Worm (Caenorhabditis elegans) whole organism, L3 larva: ENCODE data around the gene Y43F8C.6.

ENCODE experiments used
- ZK546.5 ChIP-seq: sonication (generic microtip); optimal IDR thresholded peaks from 2 replicates; lab custom pipeline; 2017; ENCODE audit warnings: missing biosample characterization, missing genetic modification characterization
- ama-1 ChIP-seq: fragments of 150-350 bp; optimal IDR thresholded peaks from 2 replicates; lab custom pipeline; 2018
- elt-2 ChIP-seq: sonication (generic microtip); optimal IDR thresholded peaks from 2 replicates; lab custom pipeline; 2016; ENCODE audit warnings: missing genetic modification reagents, mild to moderate bottlenecking, missing genetic modification characterization, missing compliant biosample characterization
- elt-3 ChIP-seq, 3 experiments: fragments of 150-350 bp in 1 of 3; sonication (generic microtip) in 2 of 3; optimal IDR thresholded peaks; 2 replicates in 2 of 3; 4 replicates in 1 of 3; lab custom pipeline; 2014 to 2017; ENCODE audit warnings: missing biosample characterization in 3 of 3, missing genetic modification characterization in 3 of 3
- lin-15B ChIP-seq: fragments of 150-350 bp; optimal IDR thresholded peaks from 2 replicates; lab custom pipeline; 2014; ENCODE audit warnings: missing biosample characterization, missing genetic modification characterization
- mml-1 ChIP-seq: fragments of 150-350 bp; sonication (generic microtip); optimal IDR thresholded peaks from 3 replicates; lab custom pipeline; 2014; ENCODE audit warnings: missing biosample characterization, missing genetic modification characterization
- nhr-237 ChIP-seq: fragments of 150-350 bp; optimal IDR thresholded peaks from 2 replicates; lab custom pipeline; 2014; ENCODE audit warnings: missing biosample characterization, missing genetic modification characterization
- nhr-28 ChIP-seq: fragments of 150-350 bp; optimal IDR thresholded peaks from 2 replicates; lab custom pipeline; 2014; ENCODE audit warnings: missing biosample characterization, missing genetic modification characterization
- nhr-76 ChIP-seq: fragments of 150-350 bp; sonication (generic microtip); optimal IDR thresholded peaks from 5 replicates; lab custom pipeline; 2014; ENCODE audit warnings: missing biosample characterization, missing genetic modification characterization
- nhr-77 ChIP-seq: fragments of 150-350 bp; optimal IDR thresholded peaks from 2 replicates; lab custom pipeline; 2014; ENCODE audit warnings: missing biosample characterization, missing genetic modification characterization
- skn-1 ChIP-seq: fragments of 150-350 bp; optimal IDR thresholded peaks from 2 replicates; lab custom pipeline; 2014; ENCODE audit warnings: missing biosample characterization, missing genetic modification characterization
- unc-62 ChIP-seq: fragments of 150-350 bp; sonication (generic microtip); optimal IDR thresholded peaks from 4 replicates; lab custom pipeline; 2014; ENCODE audit warnings: missing biosample characterization, missing genetic modification reagents, missing genetic modification characterization

ce11 chrV:19667716-19668115 lies 27.0 kb upstream of the Y43F8C.6 start:
- no peak for TF ChIP-seq skn-1 (tag; lab: Kevin White, UChicago)
- TF ChIP-seq elt-2 = no peak
- TF ChIP-seq ZK546.5 (tag; lab: Kevin White, UChicago) = no peak
- TF ChIP-seq unc-62 (GFP tag; lab: Kevin White, UChicago) = no peak
- no peak for TF ChIP-seq mml-1 (tag; lab: Kevin White, UChicago)
- no peak for TF ChIP-seq nhr-28
- TF ChIP-seq ama-1 (lab: Kevin White, UChicago) = no peak
- no peak for TF ChIP-seq lin-15B (tag; lab: Kevin White, UChicago)
- no peak for TF ChIP-seq nhr-77 (tag; lab: Kevin White, UChicago)
- no peak for TF ChIP-seq elt-3 (tag; optimal IDR thresholded peaks at IDR 0.05; lab: Kevin White, UChicago)
- TF ChIP-seq nhr-237 (tag; lab: Kevin White, UChicago) = no peak
- TF ChIP-seq nhr-76 (tag; lab: Kevin White, UChicago) = no peak
